Worm (Caenorhabditis elegans) whole organism, mixed stage, embryonic: ENCODE measurements around the gene Y57G11C.33.

Experiments
- M03D4.4 ChIP-seq: sonication (generic microtip); optimal IDR thresholded peaks from 2 replicates; lab custom pipeline; 2017; ENCODE audit warnings: mild to moderate bottlenecking, missing genetic modification characterization, missing compliant biosample characterization
- bed-3 ChIP-seq: fragments of 200-800 bp; sonication (Bioruptor generic); optimal IDR thresholded peaks from 3 replicates; lab custom pipeline; 2018; ENCODE audit warnings: mild to moderate bottlenecking, missing genetic modification characterization, moderate library complexity, missing compliant biosample characterization
- blmp-1 ChIP-seq: fragments of 150-350 bp; optimal IDR thresholded peaks from 2 replicates; lab custom pipeline; 2014; ENCODE audit warnings: missing biosample characterization, missing genetic modification characterization
- ceh-39 ChIP-seq: fragments of 150-350 bp; optimal IDR thresholded peaks from 2 replicates; lab custom pipeline; 2014; ENCODE audit warnings: missing biosample characterization, missing genetic modification characterization
- ceh-43 ChIP-seq: fragments of 200-800 bp; sonication (Bioruptor generic); optimal IDR thresholded peaks from 2 replicates; lab custom pipeline; 2018; ENCODE audit warnings: mild to moderate bottlenecking, missing genetic modification characterization, moderate library complexity, missing compliant biosample characterization
- ceh-83 ChIP-seq: fragments of 200-800 bp; sonication (Bioruptor generic); optimal IDR thresholded peaks from 2 replicates; lab custom pipeline; 2018; ENCODE audit warnings: mild to moderate bottlenecking, missing genetic modification characterization, missing compliant biosample characterization
- ces-1 ChIP-seq: fragments of 150-350 bp; optimal IDR thresholded peaks from 2 replicates; lab custom pipeline; 2014; ENCODE audit warnings: missing biosample characterization, missing genetic modification reagents, missing genetic modification characterization
- cnd-1 ChIP-seq: fragments of 200-800 bp; sonication (Bioruptor generic); optimal IDR thresholded peaks from 2 replicates; lab custom pipeline; 2018; ENCODE audit warnings: mild to moderate bottlenecking, missing genetic modification characterization, missing compliant biosample characterization
- elt-3 ChIP-seq: fragments of 150-350 bp; optimal IDR thresholded peaks from 2 replicates; lab custom pipeline; 2014; ENCODE audit warnings: missing biosample characterization, missing genetic modification characterization
- flh-1 ChIP-seq: fragments of 200-800 bp; sonication (Bioruptor generic); optimal IDR thresholded peaks from 2 replicates; lab custom pipeline; 2018; ENCODE audit warnings: mild to moderate bottlenecking, missing genetic modification characterization, moderate library complexity, missing compliant biosample characterization
- ham-2 ChIP-seq: fragments of 200-800 bp; sonication (Bioruptor generic); optimal IDR thresholded peaks from 2 replicates; lab custom pipeline; 2018; ENCODE audit warnings: mild to moderate bottlenecking, missing genetic modification characterization, missing compliant biosample characterization
- hlh-1 ChIP-seq: fragments of 150-350 bp; optimal IDR thresholded peaks from 2 replicates; lab custom pipeline; 2014; ENCODE audit warnings: missing biosample characterization, missing genetic modification reagents, missing genetic modification characterization
- lin-13 ChIP-seq: fragments of 150-350 bp; optimal IDR thresholded peaks from 2 replicates; lab custom pipeline; 2014; ENCODE audit warnings: missing biosample characterization, missing genetic modification characterization
- lin-32 ChIP-seq: fragments of 200-800 bp; sonication (Bioruptor generic); optimal IDR thresholded peaks from 2 replicates; lab custom pipeline; 2018; ENCODE audit warnings: mild to moderate bottlenecking, missing genetic modification characterization, missing compliant biosample characterization
- lsy-2 ChIP-seq: fragments of 150-350 bp; optimal IDR thresholded peaks from 2 replicates; lab custom pipeline; 2014; ENCODE audit warnings: missing biosample characterization, missing genetic modification characterization
- mab-5 ChIP-seq: fragments of 150-350 bp; optimal IDR thresholded peaks from 2 replicates; lab custom pipeline; 2014; ENCODE audit warnings: missing biosample characterization, missing genetic modification characterization
- mep-1 ChIP-seq: fragments of 150-350 bp; optimal IDR thresholded peaks from 2 replicates; lab custom pipeline; 2017; ENCODE audit warnings: missing biosample characterization, missing genetic modification reagents, missing genetic modification characterization, inconsistent platforms
- nhr-12 ChIP-seq: fragments of 150-350 bp; optimal IDR thresholded peaks from 2 replicates; lab custom pipeline; 2014; ENCODE audit warnings: missing biosample characterization, missing genetic modification characterization
- nhr-2 ChIP-seq: fragments of 150-350 bp; optimal IDR thresholded peaks from 2 replicates; lab custom pipeline; 2014; ENCODE audit warnings: missing biosample characterization, missing genetic modification characterization
- nhr-237 ChIP-seq: fragments of 150-350 bp; optimal IDR thresholded peaks from 2 replicates; lab custom pipeline; 2014; ENCODE audit warnings: missing biosample characterization, missing genetic modification characterization
- nhr-28 ChIP-seq: fragments of 150-350 bp; optimal IDR thresholded peaks from 2 replicates; lab custom pipeline; 2014; ENCODE audit warnings: missing biosample characterization, missing genetic modification characterization
- nhr-76 ChIP-seq: sonication (generic microtip); optimal IDR thresholded peaks from 2 replicates; lab custom pipeline; 2017; ENCODE audit warnings: missing biosample characterization, missing genetic modification characterization
- pha-4 ChIP-seq: fragments of 150-350 bp; optimal IDR thresholded peaks from 2 replicates; lab custom pipeline; 2018; ENCODE audit warnings: missing biosample characterization, missing genetic modification reagents, missing genetic modification characterization
- sem-2 ChIP-seq: fragments of 200-800 bp; sonication (Bioruptor generic); optimal IDR thresholded peaks from 2 replicates; lab custom pipeline; 2018; ENCODE audit warnings: mild to moderate bottlenecking, missing genetic modification characterization, missing compliant biosample characterization
- sptf-1 ChIP-seq: sonication (generic microtip); optimal IDR thresholded peaks from 2 replicates; lab custom pipeline; 2017; ENCODE audit warnings: mild to moderate bottlenecking, missing genetic modification characterization, moderate library complexity, missing compliant biosample characterization
- unc-120 ChIP-seq: sonication (generic microtip); optimal IDR thresholded peaks from 2 replicates; lab custom pipeline; 2017; ENCODE audit warnings: missing genetic modification characterization, missing compliant biosample characterization; ENCODE audit not compliant: poor library complexity, severe bottlenecking
- unc-39 ChIP-seq: fragments of 150-350 bp; optimal IDR thresholded peaks from 2 replicates; lab custom pipeline; 2014; ENCODE audit warnings: missing biosample characterization, missing genetic modification characterization
- unc-62 ChIP-seq: fragments of 150-350 bp; optimal IDR thresholded peaks from 2 replicates; lab custom pipeline; 2014; ENCODE audit warnings: missing biosample characterization, missing genetic modification reagents, missing genetic modification characterization
- zip-8 ChIP-seq: fragments of 150-350 bp; optimal IDR thresholded peaks from 2 replicates; lab custom pipeline; 2014; ENCODE audit warnings: missing biosample characterization, missing genetic modification characterization
- ztf-11 ChIP-seq: fragments of 150-350 bp; optimal IDR thresholded peaks from 2 replicates; lab custom pipeline; 2014; ENCODE audit warnings: missing biosample characterization, missing genetic modification characterization

Gene Y57G11C.33

ce11 chrIV:14617059-14617458 lies 39.8 kb upstream of the Y57G11C.33 start:
- TF ChIP-seq zip-8 (tag; lab: Kevin White, UChicago), result no peak

- peak; percentile 34 for TF ChIP-seq pha-4
- TF ChIP-seq nhr-237 (tag; lab: Kevin White, UChicago), result no peak
- TF ChIP-seq, all 35 proteins: peak for 1
Observed at ce11 chrIV:14617498-14617897, 39.4 kb upstream of the Y57G11C.33 start.

DNA sequence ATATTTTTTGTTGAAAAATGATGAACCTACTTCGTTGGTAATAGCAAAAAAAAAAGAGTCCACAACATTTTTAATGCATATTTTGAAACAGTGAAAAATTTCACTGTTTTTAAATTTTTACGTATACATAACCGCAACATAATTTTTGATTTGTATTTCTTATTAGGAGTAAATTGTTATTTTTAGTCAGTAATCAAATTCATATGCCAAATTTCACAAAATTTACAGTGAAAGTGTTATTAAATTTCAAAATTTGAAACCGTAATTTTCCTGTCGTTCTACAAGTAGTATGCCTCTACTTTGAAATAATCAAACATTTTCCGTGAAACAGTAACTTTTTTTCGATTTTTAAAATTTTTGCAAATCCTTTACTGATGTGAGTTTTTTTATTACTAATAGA lies 38.9 kb upstream of the Y57G11C.33 start:
- TF ChIP-seq cnd-1 (tag; lab: Kevin White, UChicago) (no peak), nhr-2 (tag; lab: Kevin White, UChicago) (no peak), nhr-76 (tag; lab: Kevin White, UChicago) (no peak)

ce11 chrIV:14618551-14618950 lies 38.3 kb upstream of the Y57G11C.33 start:
- TF ChIP-seq cnd-1 (tag; lab: Kevin White, UChicago), result no peak
- no peak for TF ChIP-seq unc-62
- no peak for TF ChIP-seq sem-2
- no peak for TF ChIP-seq unc-39

ce11 chrIV:14620042-14620441 lies 36.8 kb upstream of the Y57G11C.33 start:
- TF ChIP-seq ceh-39 (tag; lab: Kevin White, UChicago) (no peak), blmp-1 (tag; lab: Kevin White, UChicago) (no peak), unc-39 (no peak), ham-2 (GFP tag; lab: Kevin White, UChicago) (no peak), bed-3 (GFP tag; lab: Kevin White, UChicago) (no peak), hlh-1 (tag; lab: Kevin White, UChicago) (no peak), flh-1 (no peak), lin-32 (GFP tag; lab: Kevin White, UChicago) (no peak), M03D4.4 (tag; lab: Kevin White, UChicago) (no peak), ceh-83 (GFP tag; lab: Kevin White, UChicago) (no peak), lsy-2 (no peak), mep-1 (tag; lab: Kevin White, UChicago) (no peak), unc-120 (no peak), nhr-12 (tag; lab: Kevin White, UChicago) (no peak), sem-2 (no peak)

DNA sequence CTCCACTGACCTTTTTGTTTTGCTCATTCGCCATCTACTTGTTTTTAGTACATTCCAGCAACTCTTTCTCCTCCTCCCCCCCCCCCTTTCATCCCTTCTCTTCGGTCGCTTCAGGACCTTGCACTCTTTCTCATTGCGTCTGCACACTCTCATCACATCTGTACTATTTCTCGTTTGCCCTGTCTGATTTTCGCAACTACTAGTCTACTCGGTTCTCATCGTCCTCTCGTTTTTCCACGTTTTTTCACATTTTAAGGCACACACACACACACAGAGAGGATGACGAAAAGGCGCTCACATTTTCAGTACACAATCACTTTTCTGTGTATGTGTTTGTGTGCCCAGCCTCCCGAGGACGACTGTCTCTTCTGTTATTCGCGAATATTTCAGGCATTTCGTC lies 36.3 kb upstream of the Y57G11C.33 start:
- TF ChIP-seq unc-120, result peak; percentile 12
- TF ChIP-seq lin-32 (GFP tag; lab: Kevin White, UChicago), result peak; percentile 16
- peak; percentile 50 for TF ChIP-seq sptf-1 (tag; lab: Kevin White, UChicago)
- no peak for TF ChIP-seq nhr-76 (tag; lab: Kevin White, UChicago)
- peak; percentile 52 for TF ChIP-seq mep-1 (tag; lab: Kevin White, UChicago)
- peak; percentile 34 for TF ChIP-seq ces-1
- TF ChIP-seq, all 35 proteins: peak for 5

- TF ChIP-seq nhr-28 (no peak), ztf-11 (tag; lab: Kevin White, UChicago) (no peak)
Observed at ce11 chrIV:14621117-14621516, 35.8 kb upstream of the Y57G11C.33 start.

DNA sequence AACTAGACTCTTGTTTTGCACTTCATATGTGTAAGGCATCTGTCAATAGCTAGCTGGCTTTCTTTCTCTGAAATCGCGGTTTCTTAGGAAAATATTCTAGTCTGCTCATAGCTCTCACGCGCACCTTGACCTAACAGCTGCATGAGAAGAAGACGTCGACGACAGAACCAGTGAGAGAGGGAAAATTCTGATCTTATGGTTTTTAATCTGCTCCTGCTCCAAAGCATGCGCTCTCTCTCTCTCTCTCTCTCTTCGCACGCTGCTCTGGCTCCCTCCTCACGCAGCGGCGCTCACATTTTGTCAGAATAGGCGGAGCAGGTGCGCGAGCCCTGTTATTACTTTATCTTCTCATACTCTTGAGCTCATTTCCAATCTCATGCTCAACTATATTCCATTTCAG lies 34.8 kb upstream of the Y57G11C.33 start:
- TF ChIP-seq lin-13 (no peak), unc-39 (no peak), unc-62 (no peak), elt-3 (tag; lab: Kevin White, UChicago) (no peak), ces-1 (no peak), ham-2 (GFP tag; lab: Kevin White, UChicago) (no peak), unc-120 (no peak), ceh-43 (GFP tag; lab: Kevin White, UChicago) (no peak), mep-1 (tag; lab: Kevin White, UChicago) (no peak), mab-5 (no peak), ceh-39 (tag; lab: Kevin White, UChicago) (no peak)
